Worm (Caenorhabditis elegans) whole organism, L3 larva: ENCODE measurements around the gene mccc-2.

ENCODE experiments used
- aly-2 ChIP-seq: fragments of 150-350 bp; optimal IDR thresholded peaks from 2 replicates; lab custom pipeline; 2014; ENCODE audit warnings: missing biosample characterization, missing genetic modification characterization
- daf-12 ChIP-seq: fragments of 150-350 bp; optimal IDR thresholded peaks from 2 replicates; lab custom pipeline; 2014; ENCODE audit warnings: missing biosample characterization, missing genetic modification reagents, missing genetic modification characterization
- egl-27 ChIP-seq: sonication (generic microtip); optimal IDR thresholded peaks from 4 replicates; lab custom pipeline; 2017; ENCODE audit warnings: missing biosample characterization, missing genetic modification reagents, missing genetic modification characterization
- lin-39 ChIP-seq: fragments of 150-350 bp; optimal IDR thresholded peaks from 2 replicates; lab custom pipeline; 2018; ENCODE audit warnings: missing biosample characterization, missing genetic modification reagents, missing genetic modification characterization
- nhr-76 ChIP-seq: fragments of 150-350 bp; sonication (generic microtip); optimal IDR thresholded peaks from 5 replicates; lab custom pipeline; 2014; ENCODE audit warnings: missing biosample characterization, missing genetic modification characterization
- pqm-1 ChIP-seq: fragments of 150-350 bp; optimal IDR thresholded peaks from 2 replicates; lab custom pipeline; 2017; ENCODE audit warnings: missing biosample characterization, missing genetic modification characterization, inconsistent platforms

DNA sequence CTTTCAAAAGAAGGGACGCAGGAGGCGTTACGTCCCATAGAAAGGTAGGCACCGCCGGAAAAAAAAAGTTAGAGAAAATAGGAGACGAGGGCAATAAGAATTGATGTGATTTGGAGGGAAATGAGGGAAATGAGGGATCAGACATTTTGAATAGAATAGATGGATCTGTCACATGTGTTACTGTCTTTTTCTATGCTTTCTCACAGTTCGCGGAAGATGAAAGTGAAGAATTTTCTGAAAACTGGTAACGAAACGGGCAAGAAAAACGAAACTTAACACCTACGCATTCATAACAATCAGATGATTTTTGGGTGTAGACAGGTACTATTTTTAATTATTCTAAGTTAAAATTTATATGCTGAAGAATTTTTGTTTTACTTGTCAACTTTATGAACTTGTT is 51.5 kb downstream of the mccc-2 start, which contains the start of gene R107.9:
- TF ChIP-seq nhr-76 (tag; lab: Kevin White, UChicago): no peak
- TF ChIP-seq pqm-1 (tag; lab: Kevin White, UChicago): no peak
- TF ChIP-seq egl-27: no peak
- no peak for TF ChIP-seq lin-39 (tag; lab: Kevin White, UChicago)
- TF ChIP-seq daf-12 (tag; lab: Kevin White, UChicago): no peak
- TF ChIP-seq aly-2 (tag; lab: Kevin White, UChicago): no peak
